Worm (Caenorhabditis elegans) whole organism, L1 larva: ENCODE data around the gene T03G11.10.

Experiments used
- C04F5.9 ChIP-seq: sonication (generic microtip); optimal IDR thresholded peaks from 2 replicates; lab custom pipeline; 2016; ENCODE audit warnings: missing genetic modification characterization, missing compliant biosample characterization
- C16A3.4 ChIP-seq: fragments of 150-350 bp; optimal IDR thresholded peaks from 2 replicates; lab custom pipeline; 2014; ENCODE audit warnings: missing biosample characterization, missing genetic modification characterization
- aha-1 ChIP-seq: fragments of 150-350 bp; optimal IDR thresholded peaks from 2 replicates; lab custom pipeline; 2014; ENCODE audit warnings: missing biosample characterization, missing genetic modification characterization
- alr-1 ChIP-seq: fragments of 200-800 bp; sonication (Bioruptor generic); optimal IDR thresholded peaks from 2 replicates; lab custom pipeline; 2018; ENCODE audit warnings: borderline replicate concordance, mild to moderate bottlenecking, missing genetic modification characterization, missing compliant biosample characterization
- aly-2 ChIP-seq: fragments of 150-350 bp; optimal IDR thresholded peaks from 2 replicates; lab custom pipeline; 2014; ENCODE audit warnings: missing biosample characterization, missing genetic modification characterization
- blmp-1 ChIP-seq: fragments of 150-350 bp; optimal IDR thresholded peaks from 2 replicates; lab custom pipeline; 2014; ENCODE audit warnings: missing biosample characterization, missing genetic modification characterization
- ceh-63 ChIP-seq: fragments of 200-800 bp; sonication (Bioruptor generic); optimal IDR thresholded peaks from 2 replicates; lab custom pipeline; 2018; ENCODE audit warnings: mild to moderate bottlenecking, missing genetic modification characterization, missing compliant biosample characterization
- efl-3 ChIP-seq: fragments of 200-800 bp; sonication (Bioruptor generic); optimal IDR thresholded peaks from 2 replicates; lab custom pipeline; 2018; ENCODE audit warnings: mild to moderate bottlenecking, missing genetic modification characterization, missing compliant biosample characterization
- egl-13 ChIP-seq: sonication (generic microtip); optimal IDR thresholded peaks from 2 replicates; lab custom pipeline; 2016; ENCODE audit warnings: missing genotype, missing genetic modification reagents, missing genetic modification characterization, missing compliant biosample characterization
- egl-27 ChIP-seq, 2 experiments: fragments of 150-350 bp in 1 of 2; sonication (generic microtip); optimal IDR thresholded peaks; 3 replicates each; lab custom pipeline; 2017 to 2018; ENCODE audit warnings: missing biosample characterization in 2 of 2, missing genetic modification characterization in 2 of 2, missing genetic modification reagents in 2 of 2
- ets-5 ChIP-seq: fragments of 200-800 bp; sonication (Bioruptor generic); IDR thresholded peaks from 2 replicates; pipeline ENCODE4 v1.3.6; 2022; ENCODE audit warnings: missing genetic modification characterization, missing compliant biosample characterization
- fkh-4 ChIP-seq: sonication (generic microtip); optimal IDR thresholded peaks from 2 replicates; lab custom pipeline; 2016; ENCODE audit warnings: missing compliant biosample characterization, missing genetic modification characterization, borderline replicate concordance
- fos-1 ChIP-seq: fragments of 150-350 bp; optimal IDR thresholded peaks from 2 replicates; lab custom pipeline; 2014; ENCODE audit warnings: missing biosample characterization, missing genetic modification characterization
- grh-1 ChIP-seq: fragments of 200-800 bp; sonication (Bioruptor generic); IDR thresholded peaks from 2 replicates; pipeline ENCODE4 v1.3.6; 2022; ENCODE audit warnings: missing genetic modification reagents, missing genetic modification characterization, missing compliant biosample characterization
- hlh-4 ChIP-seq: sonication (generic microtip); optimal IDR thresholded peaks from 2 replicates; lab custom pipeline; 2016; ENCODE audit warnings: mild to moderate bottlenecking, missing genetic modification characterization, missing compliant biosample characterization
- lin-13 ChIP-seq: fragments of 150-350 bp; optimal IDR thresholded peaks from 2 replicates; lab custom pipeline; 2014; ENCODE audit warnings: missing biosample characterization, missing genetic modification reagents, missing genetic modification characterization
- lin-14 ChIP-seq: fragments of 200-800 bp; sonication (Bioruptor generic); optimal IDR thresholded peaks from 2 replicates; lab custom pipeline; 2018; ENCODE audit warnings: mild to moderate bottlenecking, missing genetic modification characterization, moderate library complexity, missing compliant biosample characterization
- mab-9 ChIP-seq: fragments of 200-800 bp; sonication (Bioruptor generic); IDR thresholded peaks from 2 replicates; pipeline ENCODE4 v1.3.6; 2022; ENCODE audit warnings: missing genetic modification reagents, missing genetic modification characterization, missing compliant biosample characterization
- mdl-1 ChIP-seq, 2 experiments: fragments of 150-350 bp; optimal IDR thresholded peaks; 2 replicates each; lab custom pipeline; 2014 to 2017; ENCODE audit warnings: missing biosample characterization in 2 of 2, missing genetic modification characterization in 2 of 2, inconsistent platforms in 1 of 2
- mep-1 ChIP-seq: fragments of 150-350 bp; optimal IDR thresholded peaks from 2 replicates; lab custom pipeline; 2014; ENCODE audit warnings: missing biosample characterization, missing genetic modification characterization
- nhr-12 ChIP-seq: sonication (generic microtip); optimal IDR thresholded peaks from 2 replicates; lab custom pipeline; 2017; ENCODE audit warnings: missing biosample characterization, missing genetic modification characterization
- nhr-19 ChIP-seq: fragments of 200-800 bp; sonication (Bioruptor generic); conservative IDR thresholded peaks from 2 replicates; pipeline ENCODE4 v1.3.6; 2022; ENCODE audit warnings: missing genetic modification characterization, missing compliant biosample characterization
- nhr-20 ChIP-seq: sonication (generic microtip); optimal IDR thresholded peaks from 2 replicates; lab custom pipeline; 2016; ENCODE audit warnings: mild to moderate bottlenecking, missing genetic modification characterization, missing compliant biosample characterization
- nhr-71 ChIP-seq: sonication (generic microtip); optimal IDR thresholded peaks from 2 replicates; lab custom pipeline; 2016; ENCODE audit warnings: mild to moderate bottlenecking, missing genetic modification characterization, moderate library complexity, missing compliant biosample characterization
- nhr-76 ChIP-seq: sonication (generic microtip); optimal IDR thresholded peaks from 2 replicates; lab custom pipeline; 2017; ENCODE audit warnings: missing biosample characterization, missing genetic modification characterization
- nhr-84 ChIP-seq: sonication (generic microtip); optimal IDR thresholded peaks from 2 replicates; lab custom pipeline; 2017; ENCODE audit warnings: missing biosample characterization, missing genetic modification characterization
- nhr-85 ChIP-seq: sonication (generic microtip); peaks from one replicate; lab custom pipeline; 2016; ENCODE audit warnings: missing genetic modification characterization, inconsistent platforms, missing compliant biosample characterization
- pax-3 ChIP-seq: fragments of 200-800 bp; sonication (Bioruptor generic); optimal IDR thresholded peaks from 2 replicates; lab custom pipeline; 2018; ENCODE audit warnings: mild to moderate bottlenecking, missing genetic modification characterization, moderate library complexity, missing compliant biosample characterization
- pqm-1 ChIP-seq: sonication (generic microtip); optimal IDR thresholded peaks from 3 replicates; lab custom pipeline; 2017; ENCODE audit warnings: missing biosample characterization, missing genetic modification characterization
- skn-1 ChIP-seq: fragments of 150-350 bp; optimal IDR thresholded peaks from 2 replicates; lab custom pipeline; 2014; ENCODE audit warnings: missing biosample characterization, missing genetic modification characterization
- snu-23 ChIP-seq: sonication (generic microtip); optimal IDR thresholded peaks from 2 replicates; lab custom pipeline; 2016; ENCODE audit warnings: missing genetic modification characterization, missing compliant biosample characterization
- sptf-1 ChIP-seq: fragments of 150-350 bp; optimal IDR thresholded peaks from 2 replicates; lab custom pipeline; 2014; ENCODE audit warnings: missing biosample characterization, missing genetic modification characterization
- sup-37 ChIP-seq: fragments of 200-800 bp; sonication (Bioruptor generic); optimal IDR thresholded peaks from 2 replicates; lab custom pipeline; 2018; ENCODE audit warnings: mild to moderate bottlenecking, missing genetic modification characterization, missing compliant biosample characterization
- swsn-7 ChIP-seq: sonication (generic microtip); optimal IDR thresholded peaks from 2 replicates; lab custom pipeline; 2016; ENCODE audit warnings: missing genetic modification characterization, missing compliant biosample characterization
- tbx-2 ChIP-seq: sonication (generic microtip); optimal IDR thresholded peaks from 2 replicates; lab custom pipeline; 2016; ENCODE audit warnings: missing genetic modification characterization, missing compliant biosample characterization
- tlp-1 ChIP-seq: fragments of 150-350 bp; optimal IDR thresholded peaks from 2 replicates; lab custom pipeline; 2014; ENCODE audit warnings: missing biosample characterization, missing genetic modification characterization
- unc-62 ChIP-seq: fragments of 150-350 bp; optimal IDR thresholded peaks from 2 replicates; lab custom pipeline; 2014; ENCODE audit warnings: missing biosample characterization, missing genetic modification reagents, missing genetic modification characterization
- unc-98 ChIP-seq: fragments of 200-800 bp; sonication (Bioruptor generic); IDR thresholded peaks from 2 replicates; pipeline ENCODE4 v1.3.6; 2022; ENCODE audit warnings: missing genetic modification characterization, missing compliant biosample characterization
- xbp-1 ChIP-seq: sonication (generic microtip); optimal IDR thresholded peaks from 2 replicates; lab custom pipeline; 2016; ENCODE audit warnings: missing genetic modification characterization, missing compliant biosample characterization
- zag-1 ChIP-seq: fragments of 150-350 bp; optimal IDR thresholded peaks from 2 replicates; lab custom pipeline; 2014; ENCODE audit warnings: missing biosample characterization, missing genetic modification characterization
- zip-4 ChIP-seq: fragments of 200-800 bp; sonication (Bioruptor generic); optimal IDR thresholded peaks from 2 replicates; lab custom pipeline; 2018; ENCODE audit warnings: mild to moderate bottlenecking, missing genetic modification characterization, moderate library complexity, missing compliant biosample characterization
- ztf-11 ChIP-seq, 2 experiments: sonication (generic microtip); optimal IDR thresholded peaks; 2 replicates each; lab custom pipeline; 2016 to 2017; ENCODE audit warnings: missing genetic modification characterization in 2 of 2, missing biosample characterization in 1 of 2, missing compliant biosample characterization in 1 of 2

T03G11.10 gene

ce11 chrX:5119246-5119645 lies 51.7 kb downstream of the T03G11.10 start (continued):
- no peak for TF ChIP-seq nhr-12 (tag; lab: Kevin White, UChicago)
- TF ChIP-seq unc-98 (GFP tag; lab: Robert Waterston, UW): no peak
- no peak for TF ChIP-seq mab-9 (GFP tag; lab: Robert Waterston, UW)
- TF ChIP-seq nhr-19 (GFP tag; lab: Robert Waterston, UW): peak; percentile 47
- peak; percentile 48 for TF ChIP-seq mep-1 (tag; lab: Kevin White, UChicago)
- peak; percentile 30 for TF ChIP-seq C16A3.4 (tag; lab: Kevin White, UChicago)
- TF ChIP-seq C04F5.9 (tag; lab: Kevin White, UChicago): no peak
- TF ChIP-seq unc-62 (GFP tag; lab: Kevin White, UChicago): no peak
- TF ChIP-seq efl-3 (GFP tag; lab: Kevin White, UChicago): no peak
- TF ChIP-seq lin-14: peak; percentile 82
- no peak for TF ChIP-seq hlh-4 (tag; lab: Kevin White, UChicago)
- TF ChIP-seq swsn-7 (tag; lab: Kevin White, UChicago): peak; percentile 33
- TF ChIP-seq sup-37 (GFP tag; lab: Kevin White, UChicago): no peak
- TF ChIP-seq nhr-20 (tag; lab: Kevin White, UChicago): peak; percentile 83
- no peak for TF ChIP-seq ets-5
- TF ChIP-seq fos-1 (tag; lab: Kevin White, UChicago): no peak
- TF ChIP-seq alr-1: no peak
- peak; percentile 88 for TF ChIP-seq blmp-1 (tag; lab: Kevin White, UChicago)
- TF ChIP-seq pax-3 (tag; lab: Kevin White, UChicago): no peak
- no peak for TF ChIP-seq ceh-63 (GFP tag; lab: Kevin White, UChicago)
- TF ChIP-seq nhr-84 (tag; lab: Kevin White, UChicago): no peak
- TF ChIP-seq egl-27 (tag; optimal IDR thresholded peaks at IDR 0.05; lab: Kevin White, UChicago): no peak
- peak; percentile 81 for TF ChIP-seq snu-23 (GFP tag; lab: Kevin White, UChicago)
- peak; percentile 80 for TF ChIP-seq nhr-71
- TF ChIP-seq nhr-85: peak; percentile 99
- no peak for TF ChIP-seq ztf-11 (tag; optimal IDR thresholded peaks at IDR 0.05; lab: Kevin White, UChicago)
- TF ChIP-seq tbx-2: peak; percentile 60
- TF ChIP-seq zag-1 (tag; lab: Kevin White, UChicago): no peak
- peak; percentile 28 for TF ChIP-seq skn-1 (tag; lab: Kevin White, UChicago)
- TF ChIP-seq xbp-1 (tag; lab: Kevin White, UChicago): peak; percentile 61
- no peak for TF ChIP-seq pqm-1 (tag; lab: Kevin White, UChicago)
- peak; percentile 91 for TF ChIP-seq grh-1 (GFP tag; lab: Robert Waterston, UW)
- TF ChIP-seq aha-1 (tag; lab: Kevin White, UChicago): no peak
- TF ChIP-seq zip-4 (GFP tag; lab: Kevin White, UChicago): no peak
- no peak for TF ChIP-seq fkh-4
- TF ChIP-seq aly-2 (tag; lab: Kevin White, UChicago): no peak
- TF ChIP-seq nhr-76 (tag; lab: Kevin White, UChicago): no peak
- TF ChIP-seq lin-13: no peak
- TF ChIP-seq mdl-1 (tag; optimal IDR thresholded peaks at IDR 0.05; lab: Kevin White, UChicago): peak in 1 of 2 experiments; percentile 68
- TF ChIP-seq tlp-1 (tag; lab: Kevin White, UChicago): no peak
- no peak for TF ChIP-seq egl-13
- TF ChIP-seq sptf-1 (tag; lab: Kevin White, UChicago): no peak
- TF ChIP-seq, all 84 proteins: peak for 24
